Worm (Caenorhabditis elegans) whole organism, L1 larva: ENCODE data around the gene sre-55.

ENCODE experiments used
- ces-1 ChIP-seq: fragments of 150-350 bp; optimal IDR thresholded peaks from 2 replicates; lab custom pipeline; 2014; ENCODE audit warnings: missing biosample characterization, missing genetic modification reagents, missing genetic modification characterization
- dpl-1 ChIP-seq, 3 experiments: fragments of 150-350 bp in 2 of 3; sonication (generic microtip) in 1 of 3; optimal IDR thresholded peaks; 2 replicates each; lab custom pipeline; 2014 to 2017; ENCODE audit warnings: missing biosample characterization in 3 of 3, missing genetic modification characterization in 3 of 3, missing genetic modification reagents in 3 of 3
- fkh-10 ChIP-seq: sonication (generic microtip); optimal IDR thresholded peaks from 2 replicates; lab custom pipeline; 2017; ENCODE audit warnings: missing biosample characterization, missing genetic modification reagents, missing genetic modification characterization
- mep-1 ChIP-seq: fragments of 150-350 bp; optimal IDR thresholded peaks from 2 replicates; lab custom pipeline; 2014; ENCODE audit warnings: missing biosample characterization, missing genetic modification characterization

- no peak for TF ChIP-seq fkh-10 (GFP tag; lab: Kevin White, UChicago)
- no peak for TF ChIP-seq mep-1 (tag; lab: Kevin White, UChicago)
- no peak for TF ChIP-seq dpl-1 (GFP tag; optimal IDR thresholded peaks at IDR 0.05; lab: Kevin White, UChicago)
- no peak for TF ChIP-seq ces-1 (GFP tag; lab: Kevin White, UChicago)
These were observed at the start of gene sre-55 for ce11 chrII:12328994-12329393.
